Worm (Caenorhabditis elegans) whole organism, young adult: ENCODE data around the gene mnp-1.

ENCODE experiments used
- C17E4.6 ChIP-seq: fragments of 200-800 bp; sonication (Bioruptor generic); IDR thresholded peaks from 2 replicates; pipeline ENCODE4 v1.3.6; 2022; ENCODE audit warnings: missing genetic modification reagents, missing genetic modification characterization, missing compliant biosample characterization
- D2030.7 ChIP-seq: fragments of 200-800 bp; sonication (Bioruptor generic); IDR thresholded peaks from 2 replicates; pipeline ENCODE4 v1.3.6; 2022; ENCODE audit warnings: missing genetic modification reagents, missing genetic modification characterization, missing compliant biosample characterization
- F22D6.2 ChIP-seq: sonication (generic microtip); optimal IDR thresholded peaks from 2 replicates; lab custom pipeline; 2016; ENCODE audit warnings: mild to moderate bottlenecking, missing genetic modification characterization, missing compliant biosample characterization
- F23B12.7 ChIP-seq: sonication (generic microtip); optimal IDR thresholded peaks from 2 replicates; lab custom pipeline; 2017; ENCODE audit warnings: missing genetic modification characterization, mild to moderate bottlenecking, missing compliant biosample characterization, antibody characterized with exemption, moderate library complexity; ENCODE audit not compliant: insufficient read depth
- F55B11.4 ChIP-seq: sonication (generic microtip); optimal IDR thresholded peaks from 2 replicates; lab custom pipeline; 2016; ENCODE audit warnings: missing compliant biosample characterization, missing genetic modification characterization, borderline replicate concordance; ENCODE audit not compliant: insufficient read depth
- K12H6.12 ChIP-seq: fragments of 200-800 bp; sonication (Bioruptor generic); optimal IDR thresholded peaks from 2 replicates; lab custom pipeline; 2018; ENCODE audit warnings: mild to moderate bottlenecking, missing genetic modification characterization, missing compliant biosample characterization
- Y53G8AR.9 ChIP-seq: fragments of 200-800 bp; sonication (Bioruptor generic); conservative IDR thresholded peaks from 2 replicates; pipeline ENCODE4 v1.3.6; 2022; ENCODE audit warnings: missing genetic modification reagents, missing genetic modification characterization, missing compliant biosample characterization
- Y56A3A.18 ChIP-seq: fragments of 200-800 bp; sonication (Bioruptor generic); IDR thresholded peaks from 2 replicates; pipeline ENCODE4 v1.3.6; 2022; ENCODE audit warnings: missing genetic modification reagents, missing genetic modification characterization, missing compliant biosample characterization
- aptf-2 ChIP-seq: fragments of 200-800 bp; sonication (Bioruptor generic); conservative IDR thresholded peaks from 2 replicates; pipeline ENCODE4 v1.3.6; 2022; ENCODE audit warnings: missing genetic modification reagents, missing genetic modification characterization, missing compliant biosample characterization
- athp-1 ChIP-seq: sonication (generic microtip); optimal IDR thresholded peaks from 2 replicates; lab custom pipeline; 2017; ENCODE audit warnings: mild to moderate bottlenecking, missing genetic modification characterization, missing compliant biosample characterization
- attf-5 ChIP-seq: fragments of 200-800 bp; sonication (Bioruptor generic); optimal IDR thresholded peaks from 2 replicates; lab custom pipeline; 2018; ENCODE audit warnings: mild to moderate bottlenecking, missing genetic modification characterization, missing compliant biosample characterization
- bed-1 ChIP-seq: fragments of 200-800 bp; sonication (Bioruptor generic); IDR thresholded peaks from 2 replicates; pipeline ENCODE4 v1.3.6; 2022; ENCODE audit warnings: missing genetic modification reagents, missing genetic modification characterization, missing compliant biosample characterization
- ceh-58 ChIP-seq: fragments of 200-800 bp; sonication (Bioruptor generic); IDR thresholded peaks from 2 replicates; pipeline ENCODE4 v1.3.6; 2022; ENCODE audit warnings: missing genetic modification characterization, missing compliant biosample characterization
- chd-7 ChIP-seq: sonication (generic microtip); optimal IDR thresholded peaks from 2 replicates; lab custom pipeline; 2016; ENCODE audit warnings: mild to moderate bottlenecking, missing genetic modification characterization, moderate library complexity, missing compliant biosample characterization
- dox-1 ChIP-seq: fragments of 200-800 bp; sonication (Bioruptor generic); IDR thresholded peaks from 2 replicates; pipeline ENCODE4 v1.3.6; 2022; ENCODE audit warnings: missing genetic modification reagents, missing genetic modification characterization, missing compliant biosample characterization
- dpl-1 ChIP-seq: fragments of 150-350 bp; optimal IDR thresholded peaks from 2 replicates; lab custom pipeline; 2014; ENCODE audit warnings: missing biosample characterization, missing genetic modification reagents, missing genetic modification characterization
- egl-18 ChIP-seq: fragments of 200-800 bp; sonication (Bioruptor generic); IDR thresholded peaks from 2 replicates; pipeline ENCODE4 v1.3.6; 2022; ENCODE audit warnings: missing genetic modification reagents, missing genetic modification characterization, missing compliant biosample characterization
- hlh-26 ChIP-seq: fragments of 200-800 bp; sonication (Bioruptor generic); conservative IDR thresholded peaks from 2 replicates; pipeline ENCODE4 v1.3.6; 2022; ENCODE audit warnings: missing genetic modification reagents, missing genetic modification characterization, missing compliant biosample characterization
- hmg-1.2 ChIP-seq: fragments of 200-800 bp; sonication (Bioruptor generic); IDR thresholded peaks from 2 replicates; pipeline ENCODE4 v1.3.6; 2022; ENCODE audit warnings: missing genetic modification reagents, missing genetic modification characterization, missing compliant biosample characterization
- hsf-1 ChIP-seq: fragments of 200-800 bp; sonication (Bioruptor generic); IDR thresholded peaks from 2 replicates; pipeline ENCODE4 v1.3.6; 2022; ENCODE audit warnings: missing genetic modification reagents, missing genetic modification characterization, missing compliant biosample characterization
- let-607 ChIP-seq, 2 experiments: fragments of 200-800 bp in 1 of 2; sonication (Bioruptor generic) in 1 of 2; sonication (generic microtip) in 1 of 2; optimal IDR thresholded peaks; 2 replicates each; lab custom pipeline; 2016 to 2018; ENCODE audit warnings: mild to moderate bottlenecking in 2 of 2, missing compliant biosample characterization in 2 of 2, missing genetic modification characterization in 2 of 2, moderate library complexity in 2 of 2, missing genotype in 1 of 2
- lin-54 ChIP-seq: fragments of 200-800 bp; sonication (Bioruptor generic); optimal IDR thresholded peaks from 2 replicates; lab custom pipeline; 2018; ENCODE audit warnings: mild to moderate bottlenecking, missing genetic modification characterization, missing compliant biosample characterization
- lsl-1 ChIP-seq: fragments of 200-800 bp; sonication (Bioruptor generic); optimal IDR thresholded peaks from 2 replicates; lab custom pipeline; 2018; ENCODE audit warnings: mild to moderate bottlenecking, missing genetic modification characterization, moderate library complexity, missing compliant biosample characterization
- madf-3 ChIP-seq: fragments of 200-800 bp; sonication (Bioruptor generic); IDR thresholded peaks from 2 replicates; pipeline ENCODE4 v1.3.6; 2022; ENCODE audit warnings: missing genetic modification reagents, missing genetic modification characterization, missing compliant biosample characterization
- nfya-1 ChIP-seq: sonication (generic microtip); optimal IDR thresholded peaks from 2 replicates; lab custom pipeline; 2017; ENCODE audit warnings: antibody characterized with exemption, missing compliant biosample characterization, missing genetic modification characterization, borderline replicate concordance; ENCODE audit not compliant: insufficient read depth
- nfya-2 ChIP-seq: fragments of 200-800 bp; sonication (Bioruptor generic); IDR thresholded peaks from 2 replicates; pipeline ENCODE4 v1.3.6; 2022; ENCODE audit warnings: missing genetic modification reagents, missing genetic modification characterization, missing compliant biosample characterization
- nfyb-1 ChIP-seq: fragments of 200-800 bp; sonication (Bioruptor generic); IDR thresholded peaks from 2 replicates; pipeline ENCODE4 v1.3.6; 2022; ENCODE audit warnings: missing genetic modification reagents, missing genetic modification characterization, missing compliant biosample characterization
- pbrm-1 ChIP-seq: fragments of 200-800 bp; sonication (Bioruptor generic); IDR thresholded peaks from 2 replicates; pipeline ENCODE4 v1.3.6; 2022; ENCODE audit warnings: missing genetic modification reagents, missing genetic modification characterization, missing compliant biosample characterization
- rpc-1 ChIP-seq, 2 experiments: fragments of 150-350 bp in 1 of 2; sonication (generic microtip) in 1 of 2; optimal IDR thresholded peaks; 2 replicates each; lab custom pipeline; 2014 to 2018; ENCODE audit warnings: missing biosample characterization in 1 of 2, missing genetic modification characterization in 1 of 2, missing genetic modification reagents in 1 of 2, missing genotype in 1 of 2
- snpc-3.4 ChIP-seq: sonication (generic microtip); optimal IDR thresholded peaks from 2 replicates; lab custom pipeline; 2017; ENCODE audit warnings: missing genetic modification characterization, mild to moderate bottlenecking, missing compliant biosample characterization, antibody characterized with exemption, moderate library complexity, missing genotype, missing genetic modification reagents
- snpc-4 ChIP-seq, 5 experiments: fragments of 150-350 bp in 1 of 5; sonication (generic microtip) in 4 of 5; optimal IDR thresholded peaks; 2 replicates each; lab custom pipeline; 2014 to 2018; ENCODE audit warnings: missing genetic modification characterization in 5 of 5, missing biosample characterization in 3 of 5, antibody characterized with exemption in 2 of 5, mild to moderate bottlenecking in 2 of 5, missing compliant biosample characterization in 2 of 5, missing genotype in 2 of 5, moderate library complexity in 2 of 5, missing genetic modification reagents in 1 of 5
- tbp1 ChIP-seq: fragments of 200-800 bp; sonication (Bioruptor generic); optimal IDR thresholded peaks from 2 replicates; lab custom pipeline; 2018; ENCODE audit warnings: mild to moderate bottlenecking, missing genetic modification characterization, missing compliant biosample characterization
- tbx-9 ChIP-seq: sonication (generic microtip); optimal IDR thresholded peaks from 2 replicates; lab custom pipeline; 2016; ENCODE audit warnings: borderline replicate concordance, missing genetic modification characterization, inconsistent platforms, missing compliant biosample characterization
- tlf-1 ChIP-seq: fragments of 200-800 bp; sonication (Bioruptor generic); optimal IDR thresholded peaks from 2 replicates; lab custom pipeline; 2018; ENCODE audit warnings: mild to moderate bottlenecking, missing genetic modification characterization, missing compliant biosample characterization
- unc-62 ChIP-seq: fragments of 150-350 bp; optimal IDR thresholded peaks from 2 replicates; lab custom pipeline; 2014; ENCODE audit warnings: missing biosample characterization, missing genetic modification reagents, missing genetic modification characterization
- xnd-1 ChIP-seq: sonication (generic microtip); optimal IDR thresholded peaks from 2 replicates; lab custom pipeline; 2016; ENCODE audit warnings: missing genotype, missing genetic modification reagents, missing genetic modification characterization, missing compliant biosample characterization
- ztf-25 ChIP-seq: fragments of 200-800 bp; sonication (Bioruptor generic); IDR thresholded peaks from 2 replicates; pipeline ENCODE4 v1.3.6; 2022; ENCODE audit warnings: missing genetic modification reagents, missing genetic modification characterization, missing compliant biosample characterization
- ztf-3 ChIP-seq: fragments of 200-800 bp; sonication (Bioruptor generic); optimal IDR thresholded peaks from 2 replicates; lab custom pipeline; 2018; ENCODE audit warnings: mild to moderate bottlenecking, missing genetic modification characterization, missing compliant biosample characterization

mnp-1 gene

ce11 chrIII:4395857-4396256, 39.5 kb downstream of the mnp-1 start:
- peak; percentile 93 for TF ChIP-seq nfyb-1 (GFP tag; lab: Robert Waterston, UW)
- TF ChIP-seq F55B11.4 (tag; lab: Kevin White, UChicago), result no peak
- no peak for TF ChIP-seq egl-18 (GFP tag; lab: Robert Waterston, UW)

ce11 chrIII:4397115-4397514, 40.7 kb downstream of the mnp-1 start, which contains the start of gene R07E5.5:
Gene R07E5.5, plus strand, starts transcription at chrIII:4397415.
- TF ChIP-seq aptf-2 (GFP tag; lab: Robert Waterston, UW) (no peak), hsf-1 (no peak), athp-1 (tag; lab: Kevin White, UChicago) (no peak), F23B12.7 (tag; lab: Kevin White, UChicago) (no peak), tbp1 (GFP tag; lab: Kevin White, UChicago) (no peak), D2030.7 (GFP tag; lab: Robert Waterston, UW) (no peak), hlh-26 (no peak), rpc-1 (optimal IDR thresholded peaks at IDR 0.05; lab: Kevin White, UChicago) (no peak), rpc-1 (tag; optimal IDR thresholded peaks at IDR 0.05; lab: Kevin White, UChicago) (no peak), unc-62 (GFP tag; lab: Kevin White, UChicago) (no peak), tbx-9 (tag; lab: Kevin White, UChicago) (no peak)

DNA sequence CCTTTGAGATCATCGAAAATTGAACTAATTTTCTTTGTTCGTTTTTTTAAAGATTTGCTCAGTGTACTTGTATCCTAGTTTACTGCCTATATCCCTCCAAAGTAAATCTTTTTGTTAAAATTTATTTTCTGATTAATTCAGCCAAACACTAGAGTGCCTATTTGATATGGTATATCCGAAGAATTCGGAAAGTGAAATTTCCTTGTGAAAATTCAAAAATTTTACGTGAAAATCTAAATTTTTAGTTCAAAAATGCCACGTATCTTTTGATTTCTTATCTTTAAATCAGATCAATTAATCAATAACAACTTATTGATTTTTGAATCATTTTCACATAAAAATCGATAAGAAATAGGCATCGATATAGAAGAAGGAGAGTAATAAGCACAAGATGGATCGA, 42.1 kb downstream of the mnp-1 start, which contains the start of gene R07E5.6:
Gene R07E5.6, plus strand, starts transcription at position 301 of the 400 bp plus-strand sequence.
- TF ChIP-seq D2030.7 (GFP tag; lab: Robert Waterston, UW) (no peak), let-607 (tag; optimal IDR thresholded peaks at IDR 0.05; lab: Kevin White, UChicago) (no peak), F55B11.4 (tag; lab: Kevin White, UChicago) (no peak), ztf-25 (GFP tag; lab: Robert Waterston, UW) (no peak), lin-54 (GFP tag; lab: Kevin White, UChicago) (no peak)

- TF ChIP-seq nfya-1 (tag; lab: Kevin White, UChicago), result no peak
- no peak for TF ChIP-seq pbrm-1 (GFP tag; lab: Robert Waterston, UW)
- no peak for TF ChIP-seq madf-3 (GFP tag; lab: Robert Waterston, UW)
- TF ChIP-seq snpc-4 (GFP tag; optimal IDR thresholded peaks at IDR 0.05; lab: Kevin White, UChicago), result no peak
- no peak for TF ChIP-seq snpc-4 (tag; optimal IDR thresholded peaks at IDR 0.05; lab: Kevin White, UChicago)
- no peak for TF ChIP-seq snpc-3.4
- TF ChIP-seq tlf-1 (GFP tag; lab: Kevin White, UChicago), result no peak
- no peak for TF ChIP-seq hlh-26
- no peak for TF ChIP-seq nfyb-1 (GFP tag; lab: Robert Waterston, UW)
- TF ChIP-seq chd-7 (tag; lab: Kevin White, UChicago), result no peak
- TF ChIP-seq bed-1 (GFP tag; lab: Robert Waterston, UW), result no peak
- TF ChIP-seq Y53G8AR.9 (GFP tag; lab: Robert Waterston, UW), result no peak
- no peak for TF ChIP-seq ztf-3 (GFP tag; lab: Kevin White, UChicago)
- no peak for TF ChIP-seq nfya-2 (GFP tag; lab: Robert Waterston, UW)
- TF ChIP-seq, all 124 proteins: peak for 0
Measured at ce11 chrIII:4401142-4401541, 44.7 kb downstream of the mnp-1 start, which contains the start of gene R07E5.15. Gene R07E5.15, plus strand, starts transcription at chrIII:4401442.

ce11 chrIII:4404339-4404836, 48.0 kb downstream of the mnp-1 start, which contains the start of the genes R07E5.17 and snfc-5:
Gene R07E5.17, minus strand, starts transcription at chrIII:4404436.
Gene snfc-5, plus strand, starts transcription at chrIII:4404786.
- TF ChIP-seq dox-1 (GFP tag; lab: Robert Waterston, UW) (0 out of 2 replicates have a peak, but pooled peaks have one; percentile 28), pbrm-1 (GFP tag; lab: Robert Waterston, UW) (no peak), hmg-1.2 (peak; percentile 15; the same call in 1 of the 2 replicates), Y56A3A.18 (GFP tag; lab: Robert Waterston, UW) (no peak), dpl-1 (GFP tag; lab: Kevin White, UChicago) (no peak), attf-5 (GFP tag; lab: Kevin White, UChicago) (peak; percentile 68), xnd-1 (tag; lab: Kevin White, UChicago) (no peak), let-607 (tag; optimal IDR thresholded peaks at IDR 0.05; lab: Kevin White, UChicago) (no peak), lsl-1 (no peak), F23B12.7 (tag; lab: Kevin White, UChicago) (peak; percentile 32), C17E4.6 (no peak), K12H6.12 (no peak), ceh-58 (GFP tag; lab: Robert Waterston, UW) (no peak), tbp1 (GFP tag; lab: Kevin White, UChicago) (no peak), F22D6.2 (tag; lab: Kevin White, UChicago) (no peak), aptf-2 (GFP tag; lab: Robert Waterston, UW) (no peak)
